Worm (Caenorhabditis elegans): Measurements from ENCODE around the gene F49C12.3.

ce11 chrIV:9308975-9309374 is 8.7 kb downstream of the F49C12.3 start, which contains the start of gene F49C12.6:
- no peak for TF ChIP-seq dao-5 (tag; optimal IDR thresholded peaks at IDR 0.05)
- no peak for TF ChIP-seq him-1 (tag; optimal IDR thresholded peaks at IDR 0.05)
